Fruit fly (Drosophila melanogaster) whole organism, wandering third instar larva: ENCODE results near the gene CG9777.

Experiments
- Abd-B ChIP-seq: fragments of >200 bp; optimal IDR thresholded peaks from 2 replicates; lab custom pipeline; 2017; ENCODE audit warnings: missing biosample characterization, missing genetic modification characterization
- CG32264 ChIP-seq: fragments of 200-800 bp; sonication (Bioruptor generic); optimal IDR thresholded peaks from 2 replicates; lab custom pipeline; 2016; ENCODE audit warnings: missing biosample characterization, missing genetic modification characterization
- CG9705 ChIP-seq: fragments of 200-800 bp; sonication (Bioruptor generic); optimal IDR thresholded peaks from 2 replicates; lab custom pipeline; 2018; ENCODE audit warnings: missing biosample characterization, mild to moderate bottlenecking, missing genetic modification characterization
- CrebA ChIP-seq: fragments of 200-800 bp; sonication (Bioruptor generic); optimal IDR thresholded peaks from 2 replicates; lab custom pipeline; 2016; ENCODE audit warnings: missing biosample characterization, mild to moderate bottlenecking, missing genetic modification characterization, borderline replicate concordance
- Dfd ChIP-seq: fragments of >200 bp; optimal IDR thresholded peaks from 2 replicates; lab custom pipeline; 2017; ENCODE audit warnings: missing biosample characterization, missing genetic modification characterization
- Dif ChIP-seq: fragments of 200-275, 200-300 bp; sonication (Bioruptor generic); optimal IDR thresholded peaks from 2 replicates; lab custom pipeline; 2018; ENCODE audit warnings: missing biosample characterization, missing genetic modification characterization; ENCODE audit not compliant: partially characterized antibody
- GATAd ChIP-seq: sonication (Bioruptor generic); optimal IDR thresholded peaks from 2 replicates; lab custom pipeline; 2016; ENCODE audit warnings: missing biosample characterization, missing genetic modification characterization
- HLH106 ChIP-seq: fragments of 200-800 bp; optimal IDR thresholded peaks from 3 replicates; lab custom pipeline; 2019; ENCODE audit warnings: missing biosample characterization, mild to moderate bottlenecking, missing genetic modification characterization, moderate library complexity
- Hr78 ChIP-seq: fragments of >200 bp; optimal IDR thresholded peaks from 2 replicates; lab custom pipeline; 2017; ENCODE audit warnings: missing biosample characterization, missing genetic modification characterization
- Mio ChIP-seq: sonication (Bioruptor generic); optimal IDR thresholded peaks from 2 replicates; lab custom pipeline; 2016; ENCODE audit warnings: missing biosample characterization, missing genetic modification characterization
- N ChIP-seq: fragments of >200 bp; optimal IDR thresholded peaks from 2 replicates; lab custom pipeline; 2018; ENCODE audit warnings: missing biosample characterization, missing external identifiers, missing genetic modification characterization
- OdsH ChIP-seq: fragments of 200-800 bp; sonication (Bioruptor generic); optimal IDR thresholded peaks from 2 replicates; lab custom pipeline; 2016; ENCODE audit warnings: missing biosample characterization, mild to moderate bottlenecking, missing genetic modification characterization
- Rel ChIP-seq, 2 experiments: fragments of 200-800 bp; sonication (Bioruptor generic) in 1 of 2; optimal IDR thresholded peaks; 2 replicates in 1 of 2; 3 replicates in 1 of 2; lab custom pipeline; 2016 to 2019; ENCODE audit warnings: mild to moderate bottlenecking in 2 of 2, missing biosample characterization in 2 of 2, missing genetic modification characterization in 2 of 2, moderate library complexity in 1 of 2
- Sp1 ChIP-seq: fragments of 200-800 bp; sonication (Bioruptor generic); optimal IDR thresholded peaks from 3 replicates; lab custom pipeline; 2019; ENCODE audit warnings: missing biosample characterization, mild to moderate bottlenecking, missing genetic modification characterization, moderate library complexity
- br ChIP-seq: fragments of 200-800 bp; sonication (Bioruptor generic); optimal IDR thresholded peaks from 2 replicates; lab custom pipeline; 2016; ENCODE audit warnings: missing biosample characterization, missing genetic modification characterization
- brk ChIP-seq: fragments of 200-800 bp; sonication (Bioruptor generic); optimal IDR thresholded peaks from 2 replicates; lab custom pipeline; 2016; ENCODE audit warnings: missing biosample characterization, mild to moderate bottlenecking, missing genetic modification characterization
- dmrt93B ChIP-seq: fragments of 200-800 bp; sonication (Bioruptor generic); optimal IDR thresholded peaks from 2 replicates; lab custom pipeline; 2018; ENCODE audit warnings: missing biosample characterization, mild to moderate bottlenecking, missing genetic modification characterization
- dsf ChIP-seq: sonication (Bioruptor generic); optimal IDR thresholded peaks from 2 replicates; lab custom pipeline; 2016; ENCODE audit warnings: missing biosample characterization, missing genetic modification characterization, borderline replicate concordance
- ey ChIP-seq: fragments of 200-800 bp; sonication (Bioruptor generic); optimal IDR thresholded peaks from 2 replicates; lab custom pipeline; 2016; ENCODE audit warnings: missing biosample characterization, missing genetic modification characterization
- foxo ChIP-seq, 2 experiments: fragments of 200-800 bp; sonication (Bioruptor generic); optimal IDR thresholded peaks; 2 replicates in 1 of 2; 3 replicates in 1 of 2; lab custom pipeline; 2016 to 2017; ENCODE audit warnings: missing biosample characterization in 2 of 2, missing genetic modification characterization in 2 of 2
- fru ChIP-seq: fragments of 200-800 bp; sonication (Bioruptor generic); optimal IDR thresholded peaks from 3 replicates; lab custom pipeline; 2016; ENCODE audit warnings: missing biosample characterization, mild to moderate bottlenecking, missing genetic modification characterization
- jim ChIP-seq: fragments of 175-275, 200-325 bp; sonication (Bioruptor generic); optimal IDR thresholded peaks from 2 replicates; lab custom pipeline; 2016; ENCODE audit warnings: missing biosample characterization, mild to moderate bottlenecking, missing genetic modification characterization
- lola ChIP-seq: fragments of >200 bp; optimal IDR thresholded peaks from 2 replicates; lab custom pipeline; 2017; ENCODE audit warnings: missing biosample characterization, missing genetic modification characterization
- psq ChIP-seq: fragments of 200-800 bp; sonication (Bioruptor generic); optimal IDR thresholded peaks from 3 replicates; lab custom pipeline; 2017; ENCODE audit warnings: missing biosample characterization, mild to moderate bottlenecking, missing genetic modification characterization, moderate library complexity
- rgr ChIP-seq: fragments of 200-800 bp; sonication (Bioruptor generic); optimal IDR thresholded peaks from 3 replicates; lab custom pipeline; 2016; ENCODE audit warnings: missing biosample characterization, mild to moderate bottlenecking, missing genetic modification characterization
- tai ChIP-seq: sonication (Bioruptor generic); optimal IDR thresholded peaks from 2 replicates; lab custom pipeline; 2016; ENCODE audit warnings: missing biosample characterization, missing genetic modification characterization
- usp ChIP-seq: fragments of >200 bp; optimal IDR thresholded peaks from 2 replicates; lab custom pipeline; 2017; ENCODE audit warnings: missing biosample characterization, missing genetic modification characterization
- woc ChIP-seq: sonication (Bioruptor generic); optimal IDR thresholded peaks from 2 replicates; lab custom pipeline; 2016; ENCODE audit warnings: missing biosample characterization, mild to moderate bottlenecking, missing genetic modification characterization

The CG9777 gene

dm6 chrX:16647737-16648434, 15.9 kb upstream of the CG9777 start (continued):
- TF ChIP-seq GATAd (GFP tag; lab: Kevin White, UChicago), result no peak
- TF ChIP-seq N (GFP tag; lab: Kevin White, UChicago), result no peak
- TF ChIP-seq, all 38 proteins: peak for 3

dm6 chrX:16647092-16647632, 15.1 kb upstream of the CG9777 start:
- TF ChIP-seq foxo (GFP tag; optimal IDR thresholded peaks at IDR 0.05; lab: Kevin White, UChicago) (peak in 1 of 2 experiments; percentile 36), Sp1 (GFP tag; lab: Kevin White, UChicago) (peak; percentile 10), Rel (GFP tag; optimal IDR thresholded peaks at IDR 0.05; lab: Kevin White, UChicago) (no peak), Rel (tag; optimal IDR thresholded peaks at IDR 0.05; lab: Kevin White, UChicago) (no peak), ey (peak; percentile 29), N (GFP tag; lab: Kevin White, UChicago) (no peak), dmrt93B (GFP tag; lab: Kevin White, UChicago) (peak; percentile 9), brk (GFP tag; lab: Kevin White, UChicago) (no peak), woc (GFP tag; lab: Kevin White, UChicago) (peak; percentile 30), CG9705 (no peak), br (no peak), dsf (no peak), Dif (GFP tag; lab: Kevin White, UChicago) (no peak), fru (GFP tag; lab: Kevin White, UChicago) (peak; percentile 9)
- TF ChIP-seq, all 38 proteins: peak for 6

- TF ChIP-seq Dif (GFP tag; lab: Kevin White, UChicago), result no peak
Observed at dm6 chrX:16645472-16645871, 13.4 kb upstream of the CG9777 start.

- TF ChIP-seq dsf (no peak), CG32264 (no peak), tai (no peak), br (no peak), Mio (GFP tag; lab: Kevin White, UChicago) (no peak), Dfd (GFP tag; lab: Kevin White, UChicago) (no peak), Abd-B (no peak), dmrt93B (GFP tag; lab: Kevin White, UChicago) (no peak), woc (GFP tag; lab: Kevin White, UChicago) (no peak), jim (GFP tag; lab: Kevin White, UChicago) (no peak), fru (GFP tag; lab: Kevin White, UChicago) (no peak), lola (GFP tag; lab: Kevin White, UChicago) (no peak), HLH106 (tag; lab: Kevin White, UChicago) (no peak), OdsH (GFP tag; lab: Kevin White, UChicago) (no peak)
- TF ChIP-seq, all 38 proteins: peak for 0
Observed at dm6 chrX:16644535-16645131, 12.6 kb upstream of the CG9777 start.

- TF ChIP-seq rgr (no peak), Mio (GFP tag; lab: Kevin White, UChicago) (no peak), Dfd (GFP tag; lab: Kevin White, UChicago) (no peak), CrebA (GFP tag; lab: Kevin White, UChicago) (no peak), psq (GFP tag; lab: Kevin White, UChicago) (no peak), Hr78 (GFP tag; lab: Kevin White, UChicago) (no peak), woc (GFP tag; lab: Kevin White, UChicago) (no peak), usp (no peak), fru (GFP tag; lab: Kevin White, UChicago) (no peak), jim (GFP tag; lab: Kevin White, UChicago) (no peak), br (no peak), dmrt93B (GFP tag; lab: Kevin White, UChicago) (no peak), GATAd (GFP tag; lab: Kevin White, UChicago) (no peak), tai (no peak)
- TF ChIP-seq, all 38 proteins: peak for 0
Observed at dm6 chrX:16643363-16643946, 11.4 kb upstream of the CG9777 start.
